Worm (Caenorhabditis elegans) whole organism, L1 larva: ENCODE data around the gene str-208.
A peak's percentile ranks its signal among the peaks of the same experiment; 100 is the strongest.

Experiments used
- C16A3.4 ChIP-seq: fragments of 150-350 bp; optimal IDR thresholded peaks from 2 replicates; lab custom pipeline; 2014; ENCODE audit warnings: missing biosample characterization, missing genetic modification characterization
- C34B4.2 ChIP-seq: sonication (generic microtip); optimal IDR thresholded peaks from 2 replicates; lab custom pipeline; 2017; ENCODE audit warnings: mild to moderate bottlenecking, missing genetic modification characterization, missing compliant biosample characterization
- Y116A8C.19 ChIP-seq: sonication (generic microtip); optimal IDR thresholded peaks from 2 replicates; lab custom pipeline; 2016; ENCODE audit warnings: missing compliant biosample characterization, missing genetic modification characterization, borderline replicate concordance
- aha-1 ChIP-seq: fragments of 150-350 bp; optimal IDR thresholded peaks from 2 replicates; lab custom pipeline; 2014; ENCODE audit warnings: missing biosample characterization, missing genetic modification characterization
- alr-1 ChIP-seq: fragments of 200-800 bp; sonication (Bioruptor generic); optimal IDR thresholded peaks from 2 replicates; lab custom pipeline; 2018; ENCODE audit warnings: borderline replicate concordance, mild to moderate bottlenecking, missing genetic modification characterization, missing compliant biosample characterization
- aly-2 ChIP-seq: fragments of 150-350 bp; optimal IDR thresholded peaks from 2 replicates; lab custom pipeline; 2014; ENCODE audit warnings: missing biosample characterization, missing genetic modification characterization
- ama-1 ChIP-seq: fragments of 150-350 bp; optimal IDR thresholded peaks from 2 replicates; lab custom pipeline; 2014
- blmp-1 ChIP-seq: fragments of 150-350 bp; optimal IDR thresholded peaks from 2 replicates; lab custom pipeline; 2014; ENCODE audit warnings: missing biosample characterization, missing genetic modification characterization
- ceh-8 ChIP-seq: fragments of 200-800 bp; sonication (Bioruptor generic); optimal IDR thresholded peaks from 2 replicates; lab custom pipeline; 2018; ENCODE audit warnings: mild to moderate bottlenecking, missing genetic modification characterization, moderate library complexity, missing compliant biosample characterization
- ceh-88 ChIP-seq: fragments of 200-800 bp; sonication (Bioruptor generic); IDR thresholded peaks from 2 replicates; pipeline ENCODE4 v1.3.6; 2022; ENCODE audit warnings: missing genetic modification characterization, missing compliant biosample characterization
- ceh-90 ChIP-seq: sonication (generic microtip); optimal IDR thresholded peaks from 2 replicates; lab custom pipeline; 2016; ENCODE audit warnings: missing genetic modification characterization, missing compliant biosample characterization
- dsc-1 ChIP-seq: sonication (generic microtip); optimal IDR thresholded peaks from 2 replicates; lab custom pipeline; 2016; ENCODE audit warnings: mild to moderate bottlenecking, missing genetic modification characterization, missing compliant biosample characterization
- efl-1 ChIP-seq, 4 experiments: fragments of 150-350 bp; optimal IDR thresholded peaks in 3 of 4; peaks in 1 of 4; 1 replicate in 1 of 4; 2 replicates in 3 of 4; lab custom pipeline; 2014; ENCODE audit warnings: missing biosample characterization in 2 of 4, missing genetic modification characterization in 2 of 4, missing genetic modification reagents in 2 of 4
- efl-3 ChIP-seq: fragments of 200-800 bp; sonication (Bioruptor generic); optimal IDR thresholded peaks from 2 replicates; lab custom pipeline; 2018; ENCODE audit warnings: mild to moderate bottlenecking, missing genetic modification characterization, missing compliant biosample characterization
- elt-2 ChIP-seq: sonication (generic microtip); optimal IDR thresholded peaks from 2 replicates; lab custom pipeline; 2016; ENCODE audit warnings: missing genetic modification characterization, mild to moderate bottlenecking, inconsistent platforms, missing compliant biosample characterization, missing genetic modification reagents
- grh-1 ChIP-seq: fragments of 200-800 bp; sonication (Bioruptor generic); IDR thresholded peaks from 2 replicates; pipeline ENCODE4 v1.3.6; 2022; ENCODE audit warnings: missing genetic modification reagents, missing genetic modification characterization, missing compliant biosample characterization
- hlh-4 ChIP-seq: sonication (generic microtip); optimal IDR thresholded peaks from 2 replicates; lab custom pipeline; 2016; ENCODE audit warnings: mild to moderate bottlenecking, missing genetic modification characterization, missing compliant biosample characterization
- isw-1 ChIP-seq: fragments of 200-800 bp; sonication (Bioruptor generic); IDR thresholded peaks from 2 replicates; pipeline ENCODE4 v1.3.6; 2022; ENCODE audit warnings: missing genetic modification characterization, missing compliant biosample characterization
- lin-14 ChIP-seq: fragments of 200-800 bp; sonication (Bioruptor generic); optimal IDR thresholded peaks from 2 replicates; lab custom pipeline; 2018; ENCODE audit warnings: mild to moderate bottlenecking, missing genetic modification characterization, moderate library complexity, missing compliant biosample characterization
- lin-35 ChIP-seq, 2 experiments: fragments of 150-350 bp; optimal IDR thresholded peaks; 2 replicates each; lab custom pipeline; 2014; ENCODE audit warnings: missing biosample characterization in 2 of 2, missing genetic modification characterization in 2 of 2, missing genetic modification reagents in 2 of 2
- lin-39 ChIP-seq: fragments of 150-350 bp; optimal IDR thresholded peaks from 2 replicates; lab custom pipeline; 2014; ENCODE audit warnings: missing biosample characterization, missing genetic modification reagents, missing genetic modification characterization
- lir-3 ChIP-seq: sonication (generic microtip); optimal IDR thresholded peaks from 2 replicates; lab custom pipeline; 2016; ENCODE audit warnings: mild to moderate bottlenecking, missing genetic modification characterization, moderate library complexity, missing compliant biosample characterization; ENCODE audit not compliant: poor library complexity
- lsy-2 ChIP-seq, 2 experiments: fragments of 150-350 bp; optimal IDR thresholded peaks; 2 replicates each; lab custom pipeline; 2014; ENCODE audit warnings: missing biosample characterization in 2 of 2, missing genetic modification characterization in 2 of 2
- mab-9 ChIP-seq: fragments of 200-800 bp; sonication (Bioruptor generic); IDR thresholded peaks from 2 replicates; pipeline ENCODE4 v1.3.6; 2022; ENCODE audit warnings: missing genetic modification reagents, missing genetic modification characterization, missing compliant biosample characterization
- nhr-12 ChIP-seq: sonication (generic microtip); optimal IDR thresholded peaks from 2 replicates; lab custom pipeline; 2017; ENCODE audit warnings: missing biosample characterization, missing genetic modification characterization
- nhr-237 ChIP-seq: fragments of 150-350 bp; optimal IDR thresholded peaks from 2 replicates; lab custom pipeline; 2014; ENCODE audit warnings: missing biosample characterization, missing genetic modification characterization
- nhr-28 ChIP-seq: fragments of 150-350 bp; optimal IDR thresholded peaks from 2 replicates; lab custom pipeline; 2014; ENCODE audit warnings: missing biosample characterization, missing genetic modification characterization
- nhr-71 ChIP-seq: sonication (generic microtip); optimal IDR thresholded peaks from 2 replicates; lab custom pipeline; 2016; ENCODE audit warnings: mild to moderate bottlenecking, missing genetic modification characterization, moderate library complexity, missing compliant biosample characterization
- nhr-84 ChIP-seq: sonication (generic microtip); optimal IDR thresholded peaks from 2 replicates; lab custom pipeline; 2017; ENCODE audit warnings: missing biosample characterization, missing genetic modification characterization
- nhr-85 ChIP-seq: sonication (generic microtip); peaks from one replicate; lab custom pipeline; 2016; ENCODE audit warnings: missing genetic modification characterization, inconsistent platforms, missing compliant biosample characterization
- skn-1 ChIP-seq: fragments of 150-350 bp; optimal IDR thresholded peaks from 2 replicates; lab custom pipeline; 2014; ENCODE audit warnings: missing biosample characterization, missing genetic modification characterization
- snu-23 ChIP-seq: sonication (generic microtip); optimal IDR thresholded peaks from 2 replicates; lab custom pipeline; 2016; ENCODE audit warnings: missing genetic modification characterization, missing compliant biosample characterization
- sptf-1 ChIP-seq: fragments of 150-350 bp; optimal IDR thresholded peaks from 2 replicates; lab custom pipeline; 2014; ENCODE audit warnings: missing biosample characterization, missing genetic modification characterization
- sup-37 ChIP-seq: fragments of 200-800 bp; sonication (Bioruptor generic); optimal IDR thresholded peaks from 2 replicates; lab custom pipeline; 2018; ENCODE audit warnings: mild to moderate bottlenecking, missing genetic modification characterization, missing compliant biosample characterization
- tbx-2 ChIP-seq: sonication (generic microtip); optimal IDR thresholded peaks from 2 replicates; lab custom pipeline; 2016; ENCODE audit warnings: missing genetic modification characterization, missing compliant biosample characterization
- tlp-1 ChIP-seq: fragments of 150-350 bp; optimal IDR thresholded peaks from 2 replicates; lab custom pipeline; 2014; ENCODE audit warnings: missing biosample characterization, missing genetic modification characterization
- unc-30 ChIP-seq: sonication (generic microtip); optimal IDR thresholded peaks from 2 replicates; lab custom pipeline; 2017; ENCODE audit warnings: missing biosample characterization, missing genetic modification characterization
- unc-62 ChIP-seq: fragments of 150-350 bp; optimal IDR thresholded peaks from 2 replicates; lab custom pipeline; 2014; ENCODE audit warnings: missing biosample characterization, missing genetic modification reagents, missing genetic modification characterization
- unc-86 ChIP-seq: sonication (generic microtip); optimal IDR thresholded peaks from 2 replicates; lab custom pipeline; 2016; ENCODE audit warnings: missing genetic modification characterization, missing compliant biosample characterization
- unc-98 ChIP-seq: fragments of 200-800 bp; sonication (Bioruptor generic); IDR thresholded peaks from 2 replicates; pipeline ENCODE4 v1.3.6; 2022; ENCODE audit warnings: missing genetic modification characterization, missing compliant biosample characterization
- xbp-1 ChIP-seq: sonication (generic microtip); optimal IDR thresholded peaks from 2 replicates; lab custom pipeline; 2016; ENCODE audit warnings: missing genetic modification characterization, missing compliant biosample characterization
- zip-4 ChIP-seq: fragments of 200-800 bp; sonication (Bioruptor generic); optimal IDR thresholded peaks from 2 replicates; lab custom pipeline; 2018; ENCODE audit warnings: mild to moderate bottlenecking, missing genetic modification characterization, moderate library complexity, missing compliant biosample characterization
- ztf-11 ChIP-seq, 2 experiments: sonication (generic microtip); optimal IDR thresholded peaks; 2 replicates each; lab custom pipeline; 2016 to 2017; ENCODE audit warnings: missing genetic modification characterization in 2 of 2, missing biosample characterization in 1 of 2, missing compliant biosample characterization in 1 of 2
- ztf-4 ChIP-seq: fragments of 150-350 bp; optimal IDR thresholded peaks from 2 replicates; lab custom pipeline; 2014; ENCODE audit warnings: missing biosample characterization, missing genetic modification characterization

str-208 gene

DNA sequence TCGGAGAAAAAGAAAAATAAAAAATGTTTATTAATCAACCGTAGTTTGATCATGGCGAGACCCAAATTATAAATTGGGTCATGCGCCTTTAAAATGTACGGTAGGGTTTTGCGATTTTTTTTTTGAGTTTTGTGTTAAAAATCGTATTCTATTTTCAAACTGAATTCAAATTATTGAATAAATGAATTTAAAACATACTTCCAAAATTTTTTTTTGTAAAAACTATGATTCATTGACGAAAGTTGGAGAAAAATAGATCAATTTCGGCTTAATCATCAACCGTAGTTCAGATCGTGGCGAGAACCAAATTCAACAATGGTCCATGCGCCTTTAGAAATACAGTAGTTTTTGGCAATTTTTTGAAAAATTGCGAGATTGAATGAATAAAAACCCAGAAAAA, 7.0 kb downstream of the str-208 start:
- no peak for TF ChIP-seq nhr-84 (tag; lab: Kevin White, UChicago)
- no peak for TF ChIP-seq grh-1
- no peak for TF ChIP-seq C16A3.4 (tag; lab: Kevin White, UChicago)
- TF ChIP-seq zip-4, result no peak
- TF ChIP-seq lin-39 (tag; lab: Kevin White, UChicago), result no peak
- TF ChIP-seq ceh-90, result no peak
- no peak for TF ChIP-seq efl-3 (GFP tag; lab: Kevin White, UChicago)
- no peak for TF ChIP-seq ztf-4 (tag; lab: Kevin White, UChicago)
- no peak for TF ChIP-seq elt-2
- TF ChIP-seq lin-14 (GFP tag; lab: Kevin White, UChicago), result no peak
- TF ChIP-seq nhr-28 (tag; lab: Kevin White, UChicago), result no peak
- no peak for TF ChIP-seq aha-1
- TF ChIP-seq unc-62, result no peak
- TF ChIP-seq, all 84 proteins: peak for 0

DNA sequence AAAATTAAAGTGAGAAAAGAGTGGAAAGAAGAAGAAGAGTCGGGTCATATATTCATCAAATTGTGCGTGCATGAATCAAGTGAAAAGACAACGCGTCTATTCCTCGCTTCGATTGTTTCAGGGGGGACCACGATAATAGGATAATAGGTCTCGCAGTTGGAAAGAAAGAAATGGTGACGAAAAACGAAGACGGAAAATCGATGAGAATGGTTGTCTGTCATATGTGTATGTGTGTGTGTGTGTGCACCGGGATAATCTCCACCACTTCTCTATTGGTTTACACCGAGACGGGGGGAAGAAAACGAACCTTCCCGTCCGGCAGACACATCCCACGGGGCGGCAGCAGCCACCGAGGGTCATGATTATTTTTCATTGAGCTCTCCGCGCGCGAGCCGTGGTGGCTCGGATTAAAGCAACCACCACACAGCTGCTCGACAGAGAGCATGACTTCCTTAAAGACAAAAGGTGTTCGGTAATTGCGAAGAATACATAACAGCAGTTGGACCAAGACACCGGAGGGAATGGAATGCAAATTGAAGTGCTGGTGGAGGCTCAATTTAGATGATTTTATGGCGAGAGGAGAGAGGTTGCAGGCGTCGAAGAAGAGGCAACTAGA, 7.5 kb downstream of the str-208 start:
- TF ChIP-seq sptf-1 (tag; lab: Kevin White, UChicago) (no peak), C34B4.2 (tag; lab: Kevin White, UChicago) (no peak), grh-1 (no peak), efl-1 (optimal IDR thresholded peaks at IDR 0.05; lab: Kevin White, UChicago) (no peak), efl-1 (GFP tag; optimal IDR thresholded peaks at IDR 0.05 in 1 of 2; lab: Kevin White, UChicago) (peak in 1 of 2 experiments; percentile 20), nhr-71 (tag; lab: Kevin White, UChicago) (peak; percentile 22), alr-1 (tag; lab: Kevin White, UChicago) (no peak), hlh-4 (tag; lab: Kevin White, UChicago) (no peak), blmp-1 (tag; lab: Kevin White, UChicago) (no peak), isw-1 (GFP tag; lab: Robert Waterston, UW) (no peak), unc-30 (tag; lab: Kevin White, UChicago) (no peak), ztf-4 (tag; lab: Kevin White, UChicago) (no peak), xbp-1 (tag; lab: Kevin White, UChicago) (no peak), dsc-1 (peak; percentile 27), lir-3 (no peak), nhr-12 (tag; lab: Kevin White, UChicago) (no peak), nhr-237 (no peak), lin-14 (GFP tag; lab: Kevin White, UChicago) (peak; percentile 21), Y116A8C.19 (no peak), ztf-11 (tag; optimal IDR thresholded peaks at IDR 0.05; lab: Kevin White, UChicago) (no peak), tbx-2 (no peak), nhr-84 (tag; lab: Kevin White, UChicago) (no peak), snu-23 (GFP tag; lab: Kevin White, UChicago) (no peak), sup-37 (GFP tag; lab: Kevin White, UChicago) (no peak), unc-98 (no peak), skn-1 (no peak)

DNA sequence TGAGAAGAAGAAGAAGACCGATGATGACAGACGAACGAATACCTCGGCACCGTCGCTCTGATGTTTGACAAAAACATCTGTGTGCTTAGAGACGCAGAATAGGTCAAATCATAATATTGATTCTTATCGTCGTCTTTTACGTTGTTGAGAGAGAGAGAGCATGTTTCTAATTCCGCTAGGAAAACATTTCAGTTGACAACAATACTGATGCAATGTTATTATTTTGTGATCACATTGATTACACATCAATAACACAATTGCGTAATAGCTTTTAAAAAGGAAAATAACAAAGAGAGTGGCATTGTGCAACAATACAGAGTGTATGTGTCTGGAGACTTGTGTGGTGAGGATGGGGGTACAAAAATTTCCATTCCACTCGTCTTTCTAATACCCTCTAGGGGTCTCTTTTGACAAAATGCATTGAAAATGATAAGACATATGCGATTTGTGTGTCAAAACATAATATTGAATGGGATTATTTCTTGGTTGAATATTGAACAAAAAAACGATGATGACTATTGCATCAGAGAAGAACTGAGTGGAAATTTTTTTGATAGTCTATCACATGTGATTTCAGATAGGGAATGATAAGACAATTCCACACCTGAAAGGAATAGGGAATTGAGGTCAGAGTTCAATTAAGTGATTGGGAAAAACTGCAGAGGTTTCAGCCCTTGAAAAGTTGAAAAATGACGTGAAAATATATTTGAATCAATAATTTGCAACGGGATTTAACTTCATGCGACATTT, 8.2 kb downstream of the str-208 start:
- TF ChIP-seq ama-1 (lab: Kevin White, UChicago), result no peak
- TF ChIP-seq elt-2, result peak; percentile 64
- no peak for TF ChIP-seq tlp-1 (tag; lab: Kevin White, UChicago)
- peak in 1 of 2 experiments; percentile 30 for TF ChIP-seq lin-35 (GFP tag; optimal IDR thresholded peaks at IDR 0.05; lab: Kevin White, UChicago)
- TF ChIP-seq lsy-2 (tag; optimal IDR thresholded peaks at IDR 0.05; lab: Kevin White, UChicago), result no peak
- no peak for TF ChIP-seq aly-2 (tag; lab: Kevin White, UChicago)
- peak; percentile 57 for TF ChIP-seq nhr-85 (tag; lab: Kevin White, UChicago)
- TF ChIP-seq sptf-1 (tag; lab: Kevin White, UChicago), result no peak
- no peak for TF ChIP-seq unc-86 (tag; lab: Kevin White, UChicago)
- no peak for TF ChIP-seq ceh-88 (GFP tag; lab: Robert Waterston, UW)
- no peak for TF ChIP-seq Y116A8C.19
- no peak for TF ChIP-seq ztf-4 (tag; lab: Kevin White, UChicago)
- no peak for TF ChIP-seq nhr-84 (tag; lab: Kevin White, UChicago)
- no peak for TF ChIP-seq ceh-8
- no peak for TF ChIP-seq unc-98
- TF ChIP-seq mab-9 (GFP tag; lab: Robert Waterston, UW), result no peak
